Worm (Caenorhabditis elegans) whole organism, L2 larva: ENCODE results near the gene C36E8.4.
A peak's percentile ranks its signal among the peaks of the same experiment; 100 is the strongest.

Experiments used
- lin-11 ChIP-seq: fragments of 150-350 bp; sonication (generic microtip); optimal IDR thresholded peaks from 2 replicates; lab custom pipeline; 2014; ENCODE audit warnings: missing biosample characterization, missing genetic modification characterization, inconsistent platforms, mixed read lengths
- mdl-1 ChIP-seq, 2 experiments: fragments of 150-350 bp in 1 of 2; sonication (generic microtip) in 1 of 2; optimal IDR thresholded peaks; 2 replicates each; lab custom pipeline; 2017; ENCODE audit warnings: missing biosample characterization in 2 of 2, missing genetic modification characterization in 2 of 2
- nhr-11 ChIP-seq: fragments of 150-350 bp; optimal IDR thresholded peaks from 2 replicates; lab custom pipeline; 2014; ENCODE audit warnings: missing biosample characterization, missing genetic modification characterization
- nhr-237 ChIP-seq: fragments of 150-350 bp; optimal IDR thresholded peaks from 2 replicates; lab custom pipeline; 2014; ENCODE audit warnings: missing biosample characterization, missing genetic modification characterization
- ztf-1 ChIP-seq: fragments of 200-800 bp; sonication (Bioruptor generic); conservative IDR thresholded peaks from 2 replicates; pipeline ENCODE4 v1.3.6; 2022; ENCODE audit warnings: missing genetic modification characterization, missing compliant biosample characterization

Gene C36E8.4

DNA sequence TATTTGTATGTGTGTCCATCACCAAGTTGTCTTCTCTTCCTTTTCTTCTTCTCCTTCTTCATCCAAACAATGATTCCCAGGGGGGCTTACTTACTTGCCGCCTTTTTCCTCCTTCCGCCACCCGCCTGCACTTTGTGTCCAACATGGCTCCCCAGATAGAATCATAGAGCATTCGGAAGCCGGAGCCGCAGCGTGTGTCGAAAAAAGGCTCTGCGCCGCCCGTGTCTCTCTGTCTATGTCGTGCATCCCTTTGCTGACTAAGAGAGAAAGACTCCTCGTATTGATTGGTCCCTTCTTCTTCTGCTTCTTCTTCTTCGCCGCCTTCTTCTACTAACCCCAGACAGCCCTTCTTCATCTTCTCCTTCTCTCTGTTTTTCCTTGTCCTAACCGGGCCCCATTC lies 51.6 kb downstream of the C36E8.4 start (continued):
- TF ChIP-seq mdl-1 (tag; optimal IDR thresholded peaks at IDR 0.05; lab: Kevin White, UChicago) = peak in 1 of 2 experiments; percentile 5
- TF ChIP-seq ztf-1 (GFP tag; lab: Robert Waterston, UW) = no peak
- TF ChIP-seq lin-11 (tag; lab: Kevin White, UChicago) = peak; percentile 21
- TF ChIP-seq nhr-237 (tag; lab: Kevin White, UChicago) = no peak
- TF ChIP-seq nhr-11 = no peak
